Worm (Caenorhabditis elegans): ENCODE results near the gene sdc-3.

sdc-3 gene

ce11 chrV:15048107-15048506, at the start of gene sdc-3:
sdc-3 (minus strand) TSS chrV:15048207.
- TF ChIP-seq ztf-23 (GFP tag; IDR thresholded peaks at IDR 0.05) (no peak), tab-1 (GFP tag; IDR thresholded peaks at IDR 0.05) (no peak), klf-2 (GFP tag; conservative IDR thresholded peaks at IDR 0.05) (no peak), T22C8.4 (GFP tag; IDR thresholded peaks at IDR 0.05) (no peak), ref-1 (GFP tag; conservative IDR thresholded peaks at IDR 0.05) (no peak), cog-1 (tag; optimal IDR thresholded peaks at IDR 0.05) (no peak), med-1 (GFP tag; optimal IDR thresholded peaks at IDR 0.05; ENCODE audit: insufficient read depth) (no peak), ztf-29 (GFP tag; IDR thresholded peaks at IDR 0.05) (no peak), flt-1 (GFP tag; IDR thresholded peaks at IDR 0.05) (no peak)

ce11 chrV:15094749-15095148, 46.7 kb upstream of the sdc-3 start, which contains the start of gene srx-78:
srx-78 (plus strand) TSS chrV:15095049.
- TF ChIP-seq ref-1 (GFP tag; conservative IDR thresholded peaks at IDR 0.05) (no peak), klf-2 (GFP tag; conservative IDR thresholded peaks at IDR 0.05) (no peak), tab-1 (GFP tag; IDR thresholded peaks at IDR 0.05) (no peak), ztf-29 (GFP tag; IDR thresholded peaks at IDR 0.05) (no peak), T22C8.4 (GFP tag; IDR thresholded peaks at IDR 0.05) (no peak), ztf-23 (GFP tag; IDR thresholded peaks at IDR 0.05) (no peak), med-1 (GFP tag; optimal IDR thresholded peaks at IDR 0.05; ENCODE audit: insufficient read depth) (no peak), flt-1 (GFP tag; IDR thresholded peaks at IDR 0.05) (no peak), cog-1 (tag; optimal IDR thresholded peaks at IDR 0.05) (no peak)

- no peak for TF ChIP-seq tab-1 (GFP tag; IDR thresholded peaks at IDR 0.05)
- no peak for TF ChIP-seq med-1 (GFP tag; optimal IDR thresholded peaks at IDR 0.05; ENCODE audit: insufficient read depth)
- TF ChIP-seq ref-1 (GFP tag; conservative IDR thresholded peaks at IDR 0.05), result no peak
- no peak for TF ChIP-seq flt-1 (GFP tag; IDR thresholded peaks at IDR 0.05)
- no peak for TF ChIP-seq ztf-23 (GFP tag; IDR thresholded peaks at IDR 0.05)
- no peak for TF ChIP-seq ztf-29 (GFP tag; IDR thresholded peaks at IDR 0.05)
- no peak for TF ChIP-seq klf-2 (GFP tag; conservative IDR thresholded peaks at IDR 0.05)
- TF ChIP-seq cog-1 (tag; optimal IDR thresholded peaks at IDR 0.05), result no peak
- no peak for TF ChIP-seq T22C8.4 (GFP tag; IDR thresholded peaks at IDR 0.05)
Observed at ce11 chrV:15092666-15093065, 44.7 kb upstream of the sdc-3 start, which contains the start of gene txt-12. txt-12 (plus strand) TSS chrV:15092966.

- TF ChIP-seq med-1 (GFP tag; optimal IDR thresholded peaks at IDR 0.05; ENCODE audit: insufficient read depth), result no peak
- TF ChIP-seq ztf-29 (GFP tag; IDR thresholded peaks at IDR 0.05), result no peak
- TF ChIP-seq T22C8.4 (GFP tag; IDR thresholded peaks at IDR 0.05), result no peak
- no peak for TF ChIP-seq cog-1 (tag; optimal IDR thresholded peaks at IDR 0.05)
- no peak for TF ChIP-seq klf-2 (GFP tag; conservative IDR thresholded peaks at IDR 0.05)
Observed at ce11 chrV:15090457-15090856, 42.5 kb upstream of the sdc-3 start, which contains the start of gene C01G10.17. C01G10.17 (plus strand) TSS chrV:15090757.

ce11 chrV:15089438-15089837, 41.4 kb upstream of the sdc-3 start, which contains the start of the genes C01G10.5 and C01G10.4:
C01G10.5 (minus strand) TSS chrV:15089538.
C01G10.4 (plus strand) TSS chrV:15089740.
- TF ChIP-seq ztf-23 (GFP tag; IDR thresholded peaks at IDR 0.05) (no peak), ztf-29 (GFP tag; IDR thresholded peaks at IDR 0.05) (no peak), T22C8.4 (GFP tag; IDR thresholded peaks at IDR 0.05) (no peak), klf-2 (GFP tag; conservative IDR thresholded peaks at IDR 0.05) (no peak), flt-1 (GFP tag; IDR thresholded peaks at IDR 0.05) (no peak), tab-1 (GFP tag; IDR thresholded peaks at IDR 0.05) (no peak), cog-1 (tag; optimal IDR thresholded peaks at IDR 0.05) (no peak), med-1 (GFP tag; optimal IDR thresholded peaks at IDR 0.05; ENCODE audit: insufficient read depth) (no peak), ref-1 (GFP tag; conservative IDR thresholded peaks at IDR 0.05) (no peak)

- TF ChIP-seq med-1 (GFP tag; optimal IDR thresholded peaks at IDR 0.05; ENCODE audit: insufficient read depth), result no peak
- no peak for TF ChIP-seq klf-2 (GFP tag; conservative IDR thresholded peaks at IDR 0.05)
- TF ChIP-seq flt-1 (GFP tag; IDR thresholded peaks at IDR 0.05), result no peak
- no peak for TF ChIP-seq ztf-23 (GFP tag; IDR thresholded peaks at IDR 0.05)
- no peak for TF ChIP-seq tab-1 (GFP tag; IDR thresholded peaks at IDR 0.05)
- TF ChIP-seq ztf-29 (GFP tag; IDR thresholded peaks at IDR 0.05), result no peak
- no peak for TF ChIP-seq T22C8.4 (GFP tag; IDR thresholded peaks at IDR 0.05)
- TF ChIP-seq ref-1 (GFP tag; conservative IDR thresholded peaks at IDR 0.05), result no peak
- no peak for TF ChIP-seq cog-1 (tag; optimal IDR thresholded peaks at IDR 0.05)
Observed at ce11 chrV:15088613-15089012, 40.6 kb upstream of the sdc-3 start, which contains the start of gene C01G10.18. C01G10.18 (minus strand) TSS chrV:15088713.

ce11 chrV:15087207-15087706, 39.2 kb upstream of the sdc-3 start, which contains the start of the genes C01G10.15 and C01G10.6:
C01G10.15 (minus strand) TSS chrV:15087307.
C01G10.6 (plus strand) TSS chrV:15087656.
- TF ChIP-seq ztf-23 (GFP tag; IDR thresholded peaks at IDR 0.05), result no peak

ce11 chrV:15085335-15085800, 37.4 kb upstream of the sdc-3 start, which contains the start of the genes ahsa-1 and C01G10.7:
ahsa-1 (minus strand) TSS chrV:15085385.
C01G10.7 (plus strand) TSS chrV:15085747.
- TF ChIP-seq tab-1 (GFP tag; IDR thresholded peaks at IDR 0.05) (no peak), med-1 (GFP tag; optimal IDR thresholded peaks at IDR 0.05; ENCODE audit: insufficient read depth) (no peak), klf-2 (GFP tag; conservative IDR thresholded peaks at IDR 0.05) (no peak), ztf-23 (GFP tag; IDR thresholded peaks at IDR 0.05) (peak; percentile 89), ref-1 (GFP tag; conservative IDR thresholded peaks at IDR 0.05) (no peak), ztf-29 (GFP tag; IDR thresholded peaks at IDR 0.05) (no peak), flt-1 (GFP tag; IDR thresholded peaks at IDR 0.05) (peak; percentile 77), cog-1 (tag; optimal IDR thresholded peaks at IDR 0.05) (peak; percentile 83)

ce11 chrV:15083659-15084058, 35.7 kb upstream of the sdc-3 start:
- TF ChIP-seq med-1 (GFP tag; optimal IDR thresholded peaks at IDR 0.05; ENCODE audit: insufficient read depth), result no peak
- TF ChIP-seq T22C8.4 (GFP tag; IDR thresholded peaks at IDR 0.05), result no peak
- no peak for TF ChIP-seq tab-1 (GFP tag; IDR thresholded peaks at IDR 0.05)

- TF ChIP-seq klf-2 (GFP tag; conservative IDR thresholded peaks at IDR 0.05) (no peak), ztf-29 (GFP tag; IDR thresholded peaks at IDR 0.05) (no peak), ref-1 (GFP tag; conservative IDR thresholded peaks at IDR 0.05) (no peak), flt-1 (GFP tag; IDR thresholded peaks at IDR 0.05) (0 out of 2 replicates have a peak, but pooled peaks have one; percentile 10)
Observed at ce11 chrV:15082291-15082690, 34.3 kb upstream of the sdc-3 start, which contains the start of the genes C01G10.10 and C01G10.9. C01G10.10 (minus strand) TSS chrV:15082441. C01G10.9 (plus strand) TSS chrV:15082530.
